Worm (Caenorhabditis elegans): ENCODE data around the gene F57C7.4.

- TF ChIP-seq aly-2 (tag; optimal IDR thresholded peaks at IDR 0.05) (no peak), lin-15B (tag; optimal IDR thresholded peaks at IDR 0.05) (no peak), unc-39 (tag; optimal IDR thresholded peaks at IDR 0.05) (no peak)
These were observed 28.4 kb upstream of the F57C7.4 start for ce11 chrX:10617815-10618214.
